Worm (Caenorhabditis elegans) whole organism, late embryonic: ENCODE measurements around the gene W04E12.9.

Experiments
- T23F11.4 ChIP-seq: fragments of 200-800 bp; sonication (Bioruptor generic); optimal IDR thresholded peaks from 2 replicates; lab custom pipeline; 2018; ENCODE audit warnings: mild to moderate bottlenecking, missing genetic modification characterization, missing compliant biosample characterization
- ahr-1 ChIP-seq: sonication (generic microtip); optimal IDR thresholded peaks from 2 replicates; lab custom pipeline; 2016; ENCODE audit warnings: missing genetic modification characterization, missing compliant biosample characterization
- ceh-19 ChIP-seq: fragments of 200-800 bp; sonication (Bioruptor generic); optimal IDR thresholded peaks from 2 replicates; lab custom pipeline; 2018; ENCODE audit warnings: mild to moderate bottlenecking, missing genetic modification characterization, missing compliant biosample characterization
- ceh-2 ChIP-seq: sonication (generic microtip); optimal IDR thresholded peaks from 2 replicates; lab custom pipeline; 2016; ENCODE audit warnings: missing genotype, missing genetic modification characterization, missing compliant biosample characterization
- ceh-22 ChIP-seq: sonication (generic microtip); optimal IDR thresholded peaks from 2 replicates; lab custom pipeline; 2017; ENCODE audit warnings: missing biosample characterization, missing genetic modification characterization
- ceh-24 ChIP-seq: sonication (generic microtip); optimal IDR thresholded peaks from 2 replicates; lab custom pipeline; 2016; ENCODE audit warnings: mild to moderate bottlenecking, missing genetic modification characterization, missing compliant biosample characterization
- ceh-30 ChIP-seq: fragments of 150-350 bp; optimal IDR thresholded peaks from 2 replicates; lab custom pipeline; 2014; ENCODE audit warnings: missing biosample characterization, missing genetic modification characterization
- ceh-45 ChIP-seq: fragments of 200-800 bp; sonication (Bioruptor generic); IDR thresholded peaks from 2 replicates; pipeline ENCODE4 v1.3.6; 2022; ENCODE audit warnings: missing genetic modification reagents, missing genetic modification characterization, missing compliant biosample characterization
- ceh-48 ChIP-seq: sonication (generic microtip); optimal IDR thresholded peaks from 2 replicates; lab custom pipeline; 2016; ENCODE audit warnings: missing genetic modification characterization, inconsistent platforms, missing compliant biosample characterization
- dmd-4 ChIP-seq: sonication (generic microtip); optimal IDR thresholded peaks from 2 replicates; lab custom pipeline; 2016; ENCODE audit warnings: borderline replicate concordance, missing genetic modification characterization, missing compliant biosample characterization
- fax-1 ChIP-seq: sonication (generic microtip); optimal IDR thresholded peaks from 2 replicates; lab custom pipeline; 2016; ENCODE audit warnings: missing genotype, missing genetic modification characterization, missing compliant biosample characterization
- gmeb-2 ChIP-seq: sonication (generic microtip); optimal IDR thresholded peaks from 2 replicates; lab custom pipeline; 2016; ENCODE audit warnings: missing genetic modification characterization, inconsistent platforms, missing compliant biosample characterization
- hlh-13 ChIP-seq: fragments of 200-800 bp; sonication (Bioruptor generic); optimal IDR thresholded peaks from 2 replicates; lab custom pipeline; 2018; ENCODE audit warnings: mild to moderate bottlenecking, missing genetic modification characterization, missing compliant biosample characterization
- hlh-15 ChIP-seq: sonication (generic microtip); optimal IDR thresholded peaks from 2 replicates; lab custom pipeline; 2016; ENCODE audit warnings: missing genetic modification characterization, missing compliant biosample characterization
- hlh-30 ChIP-seq: sonication (generic microtip); optimal IDR thresholded peaks from 2 replicates; lab custom pipeline; 2017; ENCODE audit warnings: antibody characterized with exemption, missing genetic modification characterization, missing compliant biosample characterization; ENCODE audit not compliant: insufficient read depth
- hlh-6 ChIP-seq: sonication (generic microtip); optimal IDR thresholded peaks from 2 replicates; lab custom pipeline; 2016; ENCODE audit warnings: missing genotype, missing genetic modification characterization, missing compliant biosample characterization
- hlh-8 ChIP-seq: sonication (generic microtip); optimal IDR thresholded peaks from 2 replicates; lab custom pipeline; 2016; ENCODE audit warnings: missing genotype, missing genetic modification characterization, missing compliant biosample characterization
- mec-3 ChIP-seq: sonication (generic microtip); optimal IDR thresholded peaks from 2 replicates; lab custom pipeline; 2016; ENCODE audit warnings: borderline replicate concordance, missing genetic modification characterization, missing compliant biosample characterization
- odd-2 ChIP-seq: sonication (generic microtip); optimal IDR thresholded peaks from 2 replicates; lab custom pipeline; 2017; ENCODE audit warnings: antibody characterized with exemption, mild to moderate bottlenecking, missing genetic modification characterization, missing compliant biosample characterization
- sdc-2 ChIP-seq: sonication (generic microtip); optimal IDR thresholded peaks from 2 replicates; lab custom pipeline; 2016; ENCODE audit warnings: missing genotype, missing genetic modification characterization, missing compliant biosample characterization

The W04E12.9 gene

ce11 chrV:19794931-19795330 lies 38.6 kb downstream of the W04E12.9 start, which contains the start of gene M162.7:
TSS of gene M162.7 (minus strand) at chrV:19795031.
- no peak for TF ChIP-seq ceh-45

DNA sequence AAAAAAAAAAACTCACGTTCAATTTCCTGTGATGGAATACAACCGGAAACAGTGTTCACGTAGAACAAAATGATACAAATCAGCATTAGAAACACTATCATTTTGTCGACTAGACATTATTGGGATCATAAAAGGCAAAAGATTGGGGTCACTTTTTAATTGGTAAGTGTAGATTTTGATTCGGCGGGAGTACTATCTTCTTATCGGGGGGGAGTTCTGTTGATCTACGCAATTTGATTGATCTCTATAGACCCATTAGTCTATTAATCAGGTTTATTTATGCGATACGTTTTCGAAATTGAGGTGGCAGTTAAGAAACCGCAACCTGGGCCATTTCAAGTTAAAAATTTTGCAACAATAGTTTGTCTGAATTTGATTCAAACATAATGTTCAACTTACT lies 44.7 kb downstream of the W04E12.9 start, which contains the start of gene Y116F11B.2:
Y116F11B.2 (minus strand) TSS at position 101 of the 400 bp plus-strand sequence.
- no peak for TF ChIP-seq odd-2
- TF ChIP-seq ahr-1 (tag; lab: Kevin White, UChicago): no peak
- no peak for TF ChIP-seq hlh-30 (tag; lab: Kevin White, UChicago)
- no peak for TF ChIP-seq ceh-24 (tag; lab: Kevin White, UChicago)
- TF ChIP-seq gmeb-2 (tag; lab: Kevin White, UChicago): no peak
- no peak for TF ChIP-seq mec-3 (tag; lab: Kevin White, UChicago)
- no peak for TF ChIP-seq dmd-4 (tag; lab: Kevin White, UChicago)
- no peak for TF ChIP-seq sdc-2
- TF ChIP-seq hlh-8 (tag; lab: Kevin White, UChicago): no peak
- TF ChIP-seq ceh-2: no peak
- TF ChIP-seq ceh-45: no peak
- TF ChIP-seq T23F11.4: no peak
- TF ChIP-seq hlh-6 (tag; lab: Kevin White, UChicago): no peak
- no peak for TF ChIP-seq ceh-19 (GFP tag; lab: Kevin White, UChicago)
- TF ChIP-seq ceh-22: no peak
- TF ChIP-seq hlh-13 (GFP tag; lab: Kevin White, UChicago): no peak
- TF ChIP-seq, all 69 proteins: peak for 0

ce11 chrV:19802797-19803196 lies 46.4 kb downstream of the W04E12.9 start:
- TF ChIP-seq hlh-15 (no peak), ceh-48 (tag; lab: Kevin White, UChicago) (no peak)

ce11 chrV:19805548-19805947 lies 49.2 kb downstream of the W04E12.9 start:
- TF ChIP-seq ceh-30 (tag; lab: Kevin White, UChicago): no peak
- TF ChIP-seq fax-1 (tag; lab: Kevin White, UChicago): no peak
- no peak for TF ChIP-seq ceh-2
